Worm (Caenorhabditis elegans) whole organism, midembryonic: ENCODE measurements around the gene rgs-3.

ENCODE experiments used
- T22C8.4 ChIP-seq: fragments of 200-800 bp; sonication (Bioruptor generic); IDR thresholded peaks from 2 replicates; pipeline ENCODE4 v1.3.6; 2022; ENCODE audit warnings: missing genetic modification characterization, missing compliant biosample characterization
- cog-1 ChIP-seq: sonication (generic microtip); optimal IDR thresholded peaks from 2 replicates; lab custom pipeline; 2016; ENCODE audit warnings: missing genetic modification characterization, missing compliant biosample characterization
- flt-1 ChIP-seq: fragments of 200-800 bp; sonication (Bioruptor generic); IDR thresholded peaks from 2 replicates; pipeline ENCODE4 v1.3.6; 2022; ENCODE audit warnings: missing genetic modification characterization, missing compliant biosample characterization
- klf-2 ChIP-seq: fragments of 200-800 bp; sonication (Bioruptor generic); conservative IDR thresholded peaks from 2 replicates; pipeline ENCODE4 v1.3.6; 2022; ENCODE audit warnings: missing genetic modification reagents, missing genetic modification characterization, missing compliant biosample characterization
- med-1 ChIP-seq: sonication (generic microtip); optimal IDR thresholded peaks from 2 replicates; lab custom pipeline; 2017; ENCODE audit warnings: missing genetic modification characterization, mild to moderate bottlenecking, missing compliant biosample characterization, antibody characterized with exemption, missing genetic modification reagents; ENCODE audit not compliant: insufficient read depth
- ref-1 ChIP-seq: fragments of 200-800 bp; sonication (Bioruptor generic); conservative IDR thresholded peaks from 2 replicates; pipeline ENCODE4 v1.3.6; 2022; ENCODE audit warnings: missing genetic modification reagents, missing genetic modification characterization, missing compliant biosample characterization
- tab-1 ChIP-seq: fragments of 200-800 bp; sonication (Bioruptor generic); IDR thresholded peaks from 2 replicates; pipeline ENCODE4 v1.3.6; 2022; ENCODE audit warnings: missing genetic modification characterization, missing compliant biosample characterization
- ztf-23 ChIP-seq: fragments of 200-800 bp; sonication (Bioruptor generic); IDR thresholded peaks from 2 replicates; pipeline ENCODE4 v1.3.6; 2022; ENCODE audit warnings: missing genetic modification reagents, missing genetic modification characterization, missing compliant biosample characterization
- ztf-29 ChIP-seq: fragments of 200-800 bp; sonication (Bioruptor generic); IDR thresholded peaks from 2 replicates; pipeline ENCODE4 v1.3.6; 2022; ENCODE audit warnings: missing genetic modification reagents, missing genetic modification characterization, missing compliant biosample characterization

DNA sequence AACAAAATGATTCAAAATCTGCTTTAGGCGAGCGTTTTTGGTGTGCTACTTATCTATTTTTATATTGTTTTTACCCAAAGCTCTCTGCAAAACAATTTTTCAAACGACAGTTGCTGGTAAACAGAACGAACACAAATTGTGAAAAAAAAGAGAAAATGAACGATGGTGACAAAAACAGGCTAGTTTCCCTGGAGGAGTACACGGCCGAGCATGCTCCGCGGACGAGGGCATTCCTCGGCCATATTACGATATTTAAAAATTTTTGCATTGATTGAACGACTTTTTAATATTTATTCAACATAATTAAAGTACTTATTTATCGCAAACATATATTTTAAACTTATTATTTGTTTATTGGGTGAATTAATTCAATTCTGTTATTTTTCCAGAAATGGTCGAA lies 2.2 kb upstream of the rgs-3 start, which contains the start of the genes tpp-2 and rbbp-5:
- TF ChIP-seq tab-1 (GFP tag; lab: Robert Waterston, UW) (no peak), ztf-23 (GFP tag; lab: Robert Waterston, UW) (no peak), flt-1 (GFP tag; lab: Robert Waterston, UW) (0 out of 2 replicates have a peak, but pooled peaks have one; percentile 47), cog-1 (tag; lab: Kevin White, UChicago) (no peak), ztf-29 (GFP tag; lab: Robert Waterston, UW) (no peak), klf-2 (GFP tag; lab: Robert Waterston, UW) (no peak), ref-1 (GFP tag; lab: Robert Waterston, UW) (no peak), T22C8.4 (GFP tag; lab: Robert Waterston, UW) (0 out of 2 replicates have a peak, but pooled peaks have one; percentile 17), med-1 (GFP tag; lab: Kevin White, UChicago) (no peak)
